Fruit fly (Drosophila melanogaster): ENCODE measurements around the gene CG32755.
A peak's percentile ranks its signal among the peaks of the same experiment; 100 is the strongest.

The CG32755 gene

DNA sequence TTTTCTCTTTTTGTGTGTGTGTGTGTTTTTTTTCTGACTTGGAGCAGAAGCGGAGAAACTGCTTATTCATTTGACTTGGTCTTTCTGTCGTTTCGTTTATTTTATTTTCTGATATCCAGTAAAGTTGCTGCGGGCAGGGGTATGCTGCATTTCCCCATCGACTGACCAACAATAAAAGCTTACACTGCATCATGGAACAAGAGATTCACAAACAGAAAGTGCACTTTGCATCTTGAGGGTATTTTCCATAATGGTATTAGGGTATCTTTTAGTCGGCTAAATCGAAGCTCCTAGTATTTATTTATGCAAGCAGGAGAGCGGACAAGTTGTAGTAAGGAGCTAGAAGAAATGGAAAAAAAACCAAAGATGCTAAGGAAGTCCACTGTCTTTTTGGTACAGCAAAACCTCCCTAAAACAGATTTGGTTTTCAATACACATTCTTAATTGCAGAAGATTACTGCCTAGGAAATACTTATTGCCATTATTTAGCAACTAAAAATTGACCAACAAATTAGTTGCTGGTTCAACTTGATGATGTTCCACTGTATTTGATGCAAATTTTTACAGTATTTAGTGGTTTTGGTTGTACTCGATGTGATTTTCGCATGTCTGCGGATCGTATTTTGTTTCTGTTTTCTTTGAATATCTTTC lies 17.6 kb upstream of the CG32755 start (continued):
- no peak for TF ChIP-seq CG7271 (tag; optimal IDR thresholded peaks at IDR 0.05)
- TF ChIP-seq CG7357 (GFP tag; IDR thresholded peaks at IDR 0.05), result no peak
- TF ChIP-seq CG1233 (GFP tag; optimal IDR thresholded peaks at IDR 0.05), result no peak
- TF ChIP-seq ftz-f1 (GFP tag; optimal IDR thresholded peaks at IDR 0.05), result no peak
- no peak for TF ChIP-seq CG12391 (tag; optimal IDR thresholded peaks at IDR 0.05)
- TF ChIP-seq CG16815 (GFP tag; optimal IDR thresholded peaks at IDR 0.05), result peak; percentile 12
- TF ChIP-seq CG11093 (GFP tag; IDR thresholded peaks at IDR 0.05), result no peak
- no peak for TF ChIP-seq CG8388 (GFP tag; optimal IDR thresholded peaks at IDR 0.05)
- TF ChIP-seq row (GFP tag; IDR thresholded peaks at IDR 0.05), result peak; percentile 45; the same call in 2 of the 3 replicates
- TF ChIP-seq CG6272 (GFP tag; IDR thresholded peaks at IDR 0.05), result no peak
- no peak for TF ChIP-seq CG15011 (GFP tag; optimal IDR thresholded peaks at IDR 0.05)
- no peak for TF ChIP-seq Blimp-1 (GFP tag; optimal IDR thresholded peaks at IDR 0.05)
- TF ChIP-seq da (GFP tag; optimal IDR thresholded peaks at IDR 0.05), result no peak
- no peak for TF ChIP-seq nom (GFP tag; optimal IDR thresholded peaks at IDR 0.05)
- no peak for TF ChIP-seq tin (GFP tag; optimal IDR thresholded peaks at IDR 0.05)
- no peak for TF ChIP-seq gce (GFP tag; IDR thresholded peaks at IDR 0.05)
- TF ChIP-seq CG9932 (GFP tag; IDR thresholded peaks at IDR 0.05), result 0 out of 2 replicates have a peak, but pooled peaks have one; percentile 13
- no peak for TF ChIP-seq CG3407 (GFP tag; optimal IDR thresholded peaks at IDR 0.05)
- TF ChIP-seq Sry-β (GFP tag; optimal IDR thresholded peaks at IDR 0.05), result no peak
- TF ChIP-seq CG12769 (tag; optimal IDR thresholded peaks at IDR 0.05), result peak; percentile 10
- peak; percentile 14 for TF ChIP-seq CHES-1-like (GFP tag; optimal IDR thresholded peaks at IDR 0.05)
- TF ChIP-seq Fer2 (tag; optimal IDR thresholded peaks at IDR 0.05), result no peak
- TF ChIP-seq Bgb (GFP tag; IDR thresholded peaks at IDR 0.05; ENCODE audit: partially characterized antibody), result no peak
- TF ChIP-seq inv (GFP tag; IDR thresholded peaks at IDR 0.05; ENCODE audit: partially characterized antibody), result no peak
- no peak for TF ChIP-seq ash1 (GFP tag; optimal IDR thresholded peaks at IDR 0.05)
- TF ChIP-seq CG8944 (GFP tag; optimal IDR thresholded peaks at IDR 0.05), result peak; percentile 5
- no peak for TF ChIP-seq CG4328 (GFP tag; optimal IDR thresholded peaks at IDR 0.05)
- no peak for TF ChIP-seq CG14441 (GFP tag; IDR thresholded peaks at IDR 0.05)
- TF ChIP-seq pho (GFP tag; optimal IDR thresholded peaks at IDR 0.05), result no peak
- TF ChIP-seq MTF-1 (GFP tag; optimal IDR thresholded peaks at IDR 0.05; ENCODE audit: borderline replicate concordance), result no peak
- TF ChIP-seq Gug (GFP tag; IDR thresholded peaks at IDR 0.05), result 0 out of 4 replicates have a peak, but pooled peaks have one; percentile 19
- TF ChIP-seq Chrac-16 (GFP tag; optimal IDR thresholded peaks at IDR 0.05), result no peak
- no peak for TF ChIP-seq CG13894 (tag; optimal IDR thresholded peaks at IDR 0.05)
- no peak for TF ChIP-seq eve (GFP tag; optimal IDR thresholded peaks at IDR 0.05)
- no peak for TF ChIP-seq CG18599 (GFP tag; optimal IDR thresholded peaks at IDR 0.05)
- no peak for TF ChIP-seq CG33213 (GFP tag; optimal IDR thresholded peaks at IDR 0.05)
- peak; percentile 3 for TF ChIP-seq CG10209 (GFP tag; optimal IDR thresholded peaks at IDR 0.05)
- peak; percentile 30 for TF ChIP-seq Sox102F (GFP tag; optimal IDR thresholded peaks at IDR 0.05)
- TF ChIP-seq CG1792 (GFP tag; optimal IDR thresholded peaks at IDR 0.05), result no peak
- TF ChIP-seq CG14667 (GFP tag; IDR thresholded peaks at IDR 0.05), result no peak
- no peak for TF ChIP-seq Sox100B (GFP tag; optimal IDR thresholded peaks at IDR 0.05)
- no peak for TF ChIP-seq gsb (GFP tag; IDR thresholded peaks at IDR 0.05)
- TF ChIP-seq zf30C (GFP tag; optimal IDR thresholded peaks at IDR 0.05), result no peak
- no peak for TF ChIP-seq ap (GFP tag; IDR thresholded peaks at IDR 0.05)
- TF ChIP-seq lab (GFP tag; optimal IDR thresholded peaks at IDR 0.05), result no peak
- TF ChIP-seq abd-A (tag; optimal IDR thresholded peaks at IDR 0.05), result no peak
- TF ChIP-seq peb (GFP tag; IDR thresholded peaks at IDR 0.05), result no peak
- TF ChIP-seq ATbp (GFP tag; optimal IDR thresholded peaks at IDR 0.05), result no peak
- no peak for TF ChIP-seq CoRest (tag; optimal IDR thresholded peaks at IDR 0.05)
- no peak for TF ChIP-seq Lpt (GFP tag; optimal IDR thresholded peaks at IDR 0.05)

Data from whole organism, embryonic.